Worm (Caenorhabditis elegans): Measurements from ENCODE around the gene Y39B6A.5.

Y39B6A.5 gene

DNA sequence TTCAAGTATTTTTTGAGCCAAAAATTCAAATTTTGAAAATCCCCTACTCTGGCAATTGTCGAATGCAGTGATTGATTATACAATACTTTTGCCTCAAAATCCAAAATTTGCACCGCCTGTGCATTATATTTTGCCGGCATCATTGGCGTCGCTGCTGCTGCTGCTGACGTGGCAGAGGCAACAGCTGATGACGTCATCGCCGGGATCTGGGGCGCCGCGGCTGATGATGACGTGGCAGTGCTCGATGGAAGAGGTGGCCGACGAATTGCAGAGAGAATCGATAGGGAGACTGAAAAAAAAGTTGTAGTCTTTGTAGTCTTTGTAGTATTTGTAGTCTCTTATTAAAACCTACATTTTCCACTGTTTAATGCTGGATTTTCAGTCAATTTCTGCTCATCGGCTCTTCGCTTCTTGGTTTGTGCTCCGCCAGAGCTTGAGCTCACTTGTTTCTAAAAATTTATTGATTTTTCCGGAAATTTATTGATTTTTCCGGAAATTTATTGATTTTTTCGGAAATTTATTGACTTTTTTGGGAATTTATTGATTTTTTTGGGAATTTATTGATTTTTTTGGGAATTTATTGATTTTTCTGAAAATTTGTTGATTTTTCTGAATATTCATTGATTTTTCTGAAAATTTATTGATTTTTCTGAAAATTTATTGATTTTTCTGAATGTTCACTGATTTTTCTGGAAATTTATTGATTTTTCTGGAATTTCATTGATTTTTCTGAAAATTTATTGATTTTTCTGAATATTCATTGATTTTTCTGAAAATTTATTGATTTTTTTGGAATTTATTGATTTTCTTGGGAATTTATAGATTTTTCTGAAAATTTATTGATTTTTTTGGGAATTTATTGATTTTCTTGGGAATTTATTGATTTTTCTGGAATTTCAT lies 37.7 kb downstream of the Y39B6A.5 start:
- TF ChIP-seq ceh-28 (tag; optimal IDR thresholded peaks at IDR 0.05), result peak; percentile 83
- no peak for TF ChIP-seq lin-15B (tag; optimal IDR thresholded peaks at IDR 0.05)
- TF ChIP-seq nhr-11 (tag; optimal IDR thresholded peaks at IDR 0.05), result no peak
- TF ChIP-seq fkh-2 (tag; optimal IDR thresholded peaks at IDR 0.05), result no peak
- no peak for TF ChIP-seq tbx-2 (tag; optimal IDR thresholded peaks at IDR 0.05)

DNA sequence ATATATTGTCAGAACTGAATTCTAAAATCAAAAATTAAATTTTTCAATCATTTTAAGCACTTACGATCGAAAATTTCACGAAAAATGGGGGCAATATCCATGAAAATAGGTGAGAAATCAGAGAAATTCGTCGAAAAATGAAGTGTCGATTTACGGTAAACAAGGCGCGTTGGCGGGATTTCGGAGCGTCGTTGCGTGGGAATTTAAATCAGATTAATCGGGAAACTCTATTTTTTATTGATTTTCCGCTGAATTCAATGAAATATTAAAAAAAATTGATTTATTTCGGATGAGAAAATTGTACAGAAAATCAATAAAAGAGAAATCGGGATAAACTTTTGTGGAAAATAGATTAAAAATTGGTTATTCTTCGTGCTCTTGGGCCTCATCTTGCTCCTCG lies 39.4 kb downstream of the Y39B6A.5 start, which contains the start of gene Y39B6A.13:
TSS of gene Y39B6A.13 (minus strand) at position 166 of the 400 bp plus-strand sequence.
- TF ChIP-seq snpc-4 (tag; optimal IDR thresholded peaks at IDR 0.05), result no peak
- TF ChIP-seq aly-2 (tag; optimal IDR thresholded peaks at IDR 0.05), result no peak
- TF ChIP-seq nhr-28 (tag; optimal IDR thresholded peaks at IDR 0.05), result no peak
- TF ChIP-seq ceh-28 (tag; optimal IDR thresholded peaks at IDR 0.05), result peak; percentile 74
- TF ChIP-seq egl-5 (tag; optimal IDR thresholded peaks at IDR 0.05), result peak; percentile 28
- no peak for TF ChIP-seq mml-1 (tag; optimal IDR thresholded peaks at IDR 0.05)
- peak; percentile 29 for TF ChIP-seq lin-15B (tag; optimal IDR thresholded peaks at IDR 0.05)
- TF ChIP-seq nfya-1 (tag; optimal IDR thresholded peaks at IDR 0.05; ENCODE audit: insufficient read depth), result peak; percentile 23
- no peak for TF ChIP-seq ceh-9 (tag; optimal IDR thresholded peaks at IDR 0.05)
- no peak for TF ChIP-seq ceh-82 (tag; optimal IDR thresholded peaks at IDR 0.05)
- no peak for TF ChIP-seq elt-3 (tag; optimal IDR thresholded peaks at IDR 0.05)
- peak; percentile 42 for TF ChIP-seq pha-4 (tag; optimal IDR thresholded peaks at IDR 0.05)
- TF ChIP-seq R02D3.7 (tag; optimal IDR thresholded peaks at IDR 0.05), result peak; percentile 95
- no peak for TF ChIP-seq nhr-12 (tag; optimal IDR thresholded peaks at IDR 0.05)
- TF ChIP-seq hmg-11 (tag; optimal IDR thresholded peaks at IDR 0.05), result peak; percentile 57
- TF ChIP-seq ceh-16 (tag; optimal IDR thresholded peaks at IDR 0.05), result no peak

DNA sequence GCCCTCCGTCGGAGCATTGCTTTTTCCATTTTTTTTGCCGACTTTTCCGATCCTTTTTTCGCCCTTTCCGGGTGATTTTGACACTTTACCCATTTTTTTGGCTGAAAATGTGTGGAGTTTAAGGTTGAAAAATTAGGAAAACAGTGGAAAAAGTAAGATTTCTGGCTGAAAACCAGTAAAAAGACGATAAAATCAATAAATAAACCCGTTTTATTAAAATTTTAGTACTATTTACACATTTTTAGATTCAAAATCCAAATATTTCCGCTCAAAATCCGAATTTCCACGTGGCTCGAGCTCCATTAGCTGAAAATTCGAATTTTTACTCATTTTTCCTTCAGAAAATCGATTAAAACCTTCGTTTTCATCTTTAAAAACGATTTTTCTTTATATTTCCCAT lies 40.4 kb downstream of the Y39B6A.5 start, which contains the start of gene pro-3:
TSS of gene pro-3 (minus strand) at position 101 of the 400 bp plus-strand sequence.
- TF ChIP-seq nhr-28 (tag; optimal IDR thresholded peaks at IDR 0.05) (no peak), nfya-1 (tag; optimal IDR thresholded peaks at IDR 0.05; ENCODE audit: insufficient read depth) (no peak), fkh-10 (GFP tag; optimal IDR thresholded peaks at IDR 0.05) (no peak), mdl-1 (tag; optimal IDR thresholded peaks at IDR 0.05) (no peak), ceh-82 (tag; optimal IDR thresholded peaks at IDR 0.05) (no peak), ztf-4 (tag; optimal IDR thresholded peaks at IDR 0.05) (no peak), nhr-237 (tag; optimal IDR thresholded peaks at IDR 0.05) (no peak)

DNA sequence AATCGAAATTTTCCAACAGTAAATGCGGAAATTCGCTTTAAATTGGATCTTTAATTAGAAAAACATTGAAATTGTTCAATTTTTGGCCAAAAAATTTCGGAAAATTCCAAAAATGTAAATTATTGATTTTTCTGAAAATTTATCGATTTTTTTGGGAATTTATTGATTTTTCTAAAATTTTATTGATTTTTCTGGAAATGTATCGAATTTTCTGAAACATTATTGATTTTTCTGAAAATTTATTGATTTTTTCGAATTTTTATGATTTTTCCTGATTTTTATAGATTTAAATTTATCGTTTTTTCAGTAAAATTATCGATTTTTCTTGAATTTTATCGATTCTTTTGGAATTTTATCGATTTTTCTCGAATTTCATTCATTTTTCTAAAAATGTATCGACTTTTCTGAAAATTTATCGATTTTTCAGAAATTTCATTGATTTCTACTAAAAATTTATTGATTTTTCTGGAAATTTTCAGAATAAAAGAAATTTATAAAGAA lies 41.8 kb downstream of the Y39B6A.5 start:
- TF ChIP-seq ceh-28 (tag; optimal IDR thresholded peaks at IDR 0.05) (peak; percentile 92), nhr-67 (tag; optimal IDR thresholded peaks at IDR 0.05) (no peak)

DNA sequence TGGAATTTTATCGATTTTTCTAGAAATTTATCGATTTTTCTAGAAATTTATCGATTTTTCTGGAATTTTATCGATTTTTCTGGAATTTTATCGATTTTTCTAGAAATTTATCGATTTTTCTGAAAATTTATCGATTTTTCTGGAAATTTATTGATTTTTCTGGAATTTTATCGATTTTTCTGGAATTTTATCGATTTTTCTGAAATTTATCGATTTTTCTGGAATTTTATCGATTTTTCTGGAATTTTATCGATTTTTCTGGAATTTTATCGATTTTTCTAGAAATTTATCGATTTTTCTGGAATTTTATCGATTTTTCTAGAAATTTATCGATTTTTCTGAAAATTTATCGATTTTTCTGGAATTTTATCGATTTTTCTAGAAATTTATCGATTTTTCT lies 45.0 kb downstream of the Y39B6A.5 start:
- peak; percentile 53 for TF ChIP-seq ceh-28 (tag; optimal IDR thresholded peaks at IDR 0.05)

DNA sequence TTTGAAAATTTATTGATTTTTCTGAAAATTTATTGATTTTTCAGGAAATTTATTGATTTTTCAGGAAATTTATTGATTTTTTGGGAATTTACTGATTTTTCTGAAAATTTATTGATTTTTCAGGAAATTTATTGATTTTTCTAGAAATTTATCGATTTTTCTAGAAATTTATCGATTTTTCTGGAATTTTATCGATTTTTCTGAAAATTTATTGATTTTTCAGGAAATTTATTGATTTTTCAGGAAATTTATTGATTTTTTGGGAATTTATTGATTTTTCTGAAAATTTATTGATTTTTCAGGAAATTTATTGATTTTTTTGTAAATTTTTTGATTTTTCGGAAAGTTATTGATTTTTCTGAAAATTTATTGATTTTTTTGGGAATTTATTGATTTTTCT lies 46.1 kb downstream of the Y39B6A.5 start:
- peak; percentile 90 for TF ChIP-seq ceh-28 (tag; optimal IDR thresholded peaks at IDR 0.05)

All from whole organism, L3 larva.